Fruit fly (Drosophila melanogaster) whole organism, embryonic: Measurements from ENCODE around the gene MED22.

Experiments used
- Aef1 ChIP-seq: fragments of 200-800 bp; sonication (Bioruptor generic); IDR thresholded peaks from 3 replicates; pipeline ENCODE4 v1.3.6; 2022; ENCODE audit warnings: missing biosample characterization, missing genetic modification characterization
- B-H1 ChIP-seq: fragments of 200-800 bp; sonication (Bioruptor generic); IDR thresholded peaks from 3 replicates; pipeline ENCODE4 v1.3.6; 2022; ENCODE audit warnings: missing biosample characterization, missing genetic modification characterization
- CG11398 ChIP-seq: fragments of 200-800 bp; sonication (Bioruptor generic); optimal IDR thresholded peaks from 2 replicates; lab custom pipeline; 2016; ENCODE audit warnings: missing biosample characterization, missing genetic modification characterization
- CG12071 ChIP-seq: fragments of 200-800 bp; sonication (Bioruptor generic); optimal IDR thresholded peaks from 3 replicates; lab custom pipeline; 2018; ENCODE audit warnings: missing biosample characterization, mild to moderate bottlenecking, missing genetic modification characterization
- CG12769 ChIP-seq: fragments of 200-800 bp; sonication (Bioruptor generic); optimal IDR thresholded peaks from 2 replicates; lab custom pipeline; 2019; ENCODE audit warnings: missing biosample characterization, mild to moderate bottlenecking, missing genetic modification characterization, moderate library complexity
- CG15269 ChIP-seq: fragments of 200-800 bp; sonication (Bioruptor generic); optimal IDR thresholded peaks from 2 replicates; lab custom pipeline; 2018; ENCODE audit warnings: missing biosample characterization, mild to moderate bottlenecking, missing genetic modification characterization, moderate library complexity
- CG18599 ChIP-seq: fragments of 200-800 bp; sonication (Bioruptor generic); optimal IDR thresholded peaks from 3 replicates; lab custom pipeline; 2017; ENCODE audit warnings: missing biosample characterization, missing genetic modification characterization, mild to moderate bottlenecking, moderate library complexity, missing genetic modification reagents
- CG3065 ChIP-seq: fragments of 200-800 bp; sonication (Bioruptor generic); optimal IDR thresholded peaks from 2 replicates; lab custom pipeline; 2016; ENCODE audit warnings: missing biosample characterization, missing genetic modification characterization
- CG3847 ChIP-seq: fragments of 200-800 bp; sonication (Bioruptor generic); IDR thresholded peaks from 2 replicates; pipeline ENCODE4 v1.3.6; 2022; ENCODE audit warnings: missing biosample characterization, missing genetic modification characterization
- CG8290 ChIP-seq, 3 experiments: fragments of 200-800 bp; sonication (Bioruptor generic); optimal IDR thresholded peaks; 2 replicates each; lab custom pipeline; 2016 to 2019; ENCODE audit warnings: missing biosample characterization in 3 of 3, missing genetic modification characterization in 3 of 3, mild to moderate bottlenecking in 2 of 3, moderate library complexity in 1 of 3
- CG8478 ChIP-seq: fragments of >200 bp; optimal IDR thresholded peaks from 2 replicates; lab custom pipeline; 2018
- CG9437 ChIP-seq: fragments of 200-800 bp; sonication (Bioruptor generic); optimal IDR thresholded peaks from 2 replicates; lab custom pipeline; 2018; ENCODE audit warnings: missing biosample characterization, mild to moderate bottlenecking, missing genetic modification characterization
- CG9817 ChIP-seq: fragments of 200-800 bp; sonication (Bioruptor generic); optimal IDR thresholded peaks from 2 replicates; lab custom pipeline; 2018; ENCODE audit warnings: missing biosample characterization, mild to moderate bottlenecking, missing genetic modification characterization, moderate library complexity
- CG9932 ChIP-seq: fragments of 200-800 bp; sonication (Bioruptor generic); IDR thresholded peaks from 2 replicates; pipeline ENCODE4 v1.3.6; 2022; ENCODE audit warnings: missing biosample characterization, missing genetic modification characterization
- CrebB ChIP-seq: fragments of 200-800 bp; sonication (Bioruptor generic); optimal IDR thresholded peaks from 3 replicates; lab custom pipeline; 2018; ENCODE audit warnings: missing biosample characterization, mild to moderate bottlenecking, missing genetic modification characterization
- HmgZ ChIP-seq: fragments of 200-800 bp; sonication (Bioruptor generic); optimal IDR thresholded peaks from 2 replicates; lab custom pipeline; 2018; ENCODE audit warnings: missing biosample characterization, mild to moderate bottlenecking, missing genetic modification characterization
- Hmr ChIP-seq: fragments of 200-800 bp; sonication (Bioruptor generic); optimal IDR thresholded peaks from 3 replicates; lab custom pipeline; 2017; ENCODE audit warnings: mild to moderate bottlenecking, missing biosample characterization, missing genetic modification reagents, missing genetic modification characterization
- MBD-R2 ChIP-seq: fragments of 200-800 bp; sonication (Bioruptor generic); IDR thresholded peaks from 2 replicates; pipeline ENCODE4 v1.3.6; 2022; ENCODE audit warnings: missing biosample characterization, missing genetic modification characterization
- MTF-1 ChIP-seq: fragments of 200-800 bp; sonication (Bioruptor generic); optimal IDR thresholded peaks from 2 replicates; lab custom pipeline; 2018; ENCODE audit warnings: missing biosample characterization, mild to moderate bottlenecking, missing genetic modification characterization, borderline replicate concordance
- Med ChIP-seq: fragments of 200-800 bp; sonication (Bioruptor generic); peaks from one replicate; lab custom pipeline; 2016; ENCODE audit warnings: missing biosample characterization, missing genetic modification characterization, mild to moderate bottlenecking, inconsistent platforms, moderate library complexity
- Meics ChIP-seq: fragments of 200-800 bp; sonication (Bioruptor generic); optimal IDR thresholded peaks from 2 replicates; lab custom pipeline; 2017; ENCODE audit warnings: missing biosample characterization, mild to moderate bottlenecking, missing genetic modification characterization
- Nf-YB ChIP-seq: fragments of 200-800 bp; sonication (Bioruptor generic); optimal IDR thresholded peaks from 3 replicates; lab custom pipeline; 2019; ENCODE audit warnings: missing biosample characterization, mild to moderate bottlenecking, missing genetic modification characterization, moderate library complexity
- Opbp ChIP-seq: fragments of 200-800 bp; sonication (Bioruptor generic); IDR thresholded peaks from 3 replicates; pipeline ENCODE4 v1.3.6; 2022; ENCODE audit warnings: missing biosample characterization, missing genetic modification characterization; ENCODE audit not compliant: partially characterized antibody
- Poxn ChIP-seq: fragments of 200-800 bp; sonication (Bioruptor generic); IDR thresholded peaks from 2 replicates; pipeline ENCODE4 v1.3.6; 2022; ENCODE audit warnings: missing biosample characterization, missing genetic modification characterization
- Xrp1 ChIP-seq: fragments of 200-800 bp; sonication (Bioruptor generic); IDR thresholded peaks from 2 replicates; pipeline ENCODE4 v1.3.6; 2022; ENCODE audit warnings: missing biosample characterization, missing genetic modification characterization
- al ChIP-seq: fragments of 200-800 bp; sonication (Bioruptor generic); IDR thresholded peaks from 2 replicates; pipeline ENCODE4 v1.3.6; 2022; ENCODE audit warnings: missing biosample characterization, missing genetic modification characterization
- bbx ChIP-seq: fragments of 200-800 bp; sonication (Bioruptor generic); IDR thresholded peaks from 2 replicates; pipeline ENCODE4 v1.3.6; 2022; ENCODE audit warnings: missing biosample characterization, missing genetic modification characterization; ENCODE audit not compliant: partially characterized antibody
- chm ChIP-seq: fragments of 200-800 bp; sonication (Bioruptor generic); IDR thresholded peaks from 2 replicates; pipeline ENCODE4 v1.3.6; 2022; ENCODE audit warnings: missing biosample characterization, missing genetic modification characterization
- crc ChIP-seq: fragments of 200-800 bp; sonication (Bioruptor generic); optimal IDR thresholded peaks from 2 replicates; lab custom pipeline; 2016; ENCODE audit warnings: missing biosample characterization, missing genetic modification characterization
- crol ChIP-seq: fragments of 200-800 bp; sonication (Bioruptor generic); IDR thresholded peaks from 2 replicates; pipeline ENCODE4 v1.3.6; 2022; ENCODE audit warnings: missing biosample characterization, missing genetic modification characterization
- dpn ChIP-seq, 2 experiments: fragments of 200-800 bp; sonication (Bioruptor generic); optimal IDR thresholded peaks; 3 replicates each; lab custom pipeline; 2016; ENCODE audit warnings: missing biosample characterization in 2 of 2, missing genetic modification characterization in 2 of 2
- gsb-n ChIP-seq: fragments of 200-800 bp; sonication (Bioruptor generic); optimal IDR thresholded peaks from 3 replicates; lab custom pipeline; 2018; ENCODE audit warnings: missing biosample characterization, mild to moderate bottlenecking, missing genetic modification characterization
- hkb ChIP-seq, 2 experiments: fragments of 200-800 bp in 1 of 2; fragments of >200 bp in 1 of 2; sonication (Bioruptor generic) in 1 of 2; IDR thresholded peaks in 1 of 2; optimal IDR thresholded peaks in 1 of 2; 2 replicates each; pipeline versions ENCODE4 v1.3.6 to Lab custom; 2017 to 2022; ENCODE audit warnings: missing biosample characterization in 1 of 2, missing genetic modification characterization in 1 of 2
- jumu ChIP-seq: fragments of 200-800 bp; sonication (Bioruptor generic); optimal IDR thresholded peaks from 3 replicates; lab custom pipeline; 2016; ENCODE audit warnings: missing biosample characterization, missing genetic modification characterization
- ken ChIP-seq: fragments of 200-800 bp; sonication (Bioruptor generic); IDR thresholded peaks from 3 replicates; pipeline ENCODE4 v1.3.6; 2022; ENCODE audit warnings: missing biosample characterization, missing genetic modification characterization
- lab ChIP-seq: fragments of 200-800 bp; sonication (Bioruptor generic); optimal IDR thresholded peaks from 3 replicates; lab custom pipeline; 2017; ENCODE audit warnings: missing biosample characterization, missing genetic modification characterization, mild to moderate bottlenecking, moderate library complexity, missing genetic modification reagents
- lilli ChIP-seq: fragments of 200-800 bp; sonication (Bioruptor generic); optimal IDR thresholded peaks from 3 replicates; lab custom pipeline; 2016; ENCODE audit warnings: missing biosample characterization, missing genetic modification characterization
- lmd ChIP-seq: fragments of 200-800 bp; sonication (Bioruptor generic); IDR thresholded peaks from 2 replicates; pipeline ENCODE4 v1.3.6; 2022; ENCODE audit warnings: missing biosample characterization, missing genetic modification characterization
- nau ChIP-seq: fragments of 200-800 bp; sonication (Bioruptor generic); optimal IDR thresholded peaks from 3 replicates; lab custom pipeline; 2017; ENCODE audit warnings: missing biosample characterization, mild to moderate bottlenecking, missing genetic modification characterization, missing genetic modification reagents
- pan ChIP-seq, 4 experiments: fragments of >200 bp in 3 of 4; fragments of 200-800 bp in 1 of 4; sonication (Bioruptor generic) in 1 of 4; optimal IDR thresholded peaks in 3 of 4; IDR thresholded peaks in 1 of 4; 2 replicates each; pipeline versions ENCODE4 v1.3.6 to Lab custom; 2017 to 2022; ENCODE audit warnings: missing biosample characterization in 2 of 4, missing genetic modification characterization in 2 of 4, mixed read lengths in 1 of 4
- pros ChIP-seq: fragments of 200-800 bp; sonication (Bioruptor generic); optimal IDR thresholded peaks from 3 replicates; lab custom pipeline; 2019; ENCODE audit warnings: missing biosample characterization, mild to moderate bottlenecking, missing genetic modification characterization, moderate library complexity
- row ChIP-seq: fragments of 200-800 bp; sonication (Bioruptor generic); IDR thresholded peaks from 3 replicates; pipeline ENCODE4 v1.3.6; 2022; ENCODE audit warnings: missing biosample characterization, missing genetic modification characterization
- salm ChIP-seq: fragments of 200-800 bp; sonication (Bioruptor generic); optimal IDR thresholded peaks from 2 replicates; lab custom pipeline; 2018; ENCODE audit warnings: missing biosample characterization, mild to moderate bottlenecking, missing genetic modification characterization
- schlank ChIP-seq: fragments of 200-800 bp; sonication (Bioruptor generic); optimal IDR thresholded peaks from 2 replicates; lab custom pipeline; 2018; ENCODE audit warnings: missing biosample characterization, mild to moderate bottlenecking, missing genetic modification characterization
- shn ChIP-seq: fragments of 200-800 bp; sonication (Bioruptor generic); optimal IDR thresholded peaks from 3 replicates; lab custom pipeline; 2016; ENCODE audit warnings: missing biosample characterization, missing genetic modification characterization
- sob ChIP-seq: fragments of 200-800 bp; sonication (Bioruptor generic); IDR thresholded peaks from 2 replicates; pipeline ENCODE4 v1.3.6; 2022; ENCODE audit warnings: missing biosample characterization, missing genetic modification characterization
- sug ChIP-seq: fragments of 200-800 bp; optimal IDR thresholded peaks from 2 replicates; lab custom pipeline; 2019; ENCODE audit warnings: missing biosample characterization, mild to moderate bottlenecking, missing genetic modification characterization, moderate library complexity
- tgo ChIP-seq: fragments of 200-800 bp; sonication (Bioruptor generic); IDR thresholded peaks from 3 replicates; pipeline ENCODE4 v1.3.6; 2022; ENCODE audit warnings: missing biosample characterization, missing genetic modification characterization
- zf30C ChIP-seq: fragments of 200-800 bp; sonication (Bioruptor generic); optimal IDR thresholded peaks from 3 replicates; lab custom pipeline; 2018; ENCODE audit warnings: missing biosample characterization, mild to moderate bottlenecking, missing genetic modification characterization
- zfh2 ChIP-seq: fragments of 200-800 bp; sonication (Bioruptor generic); optimal IDR thresholded peaks from 2 replicates; lab custom pipeline; 2016; ENCODE audit warnings: missing biosample characterization, missing genetic modification characterization

Gene MED22

dm6 chrX:948285-948556, 20.3 kb downstream of the MED22 start (continued):
- TF ChIP-seq CG11398 (GFP tag; lab: Kevin White, UChicago), result no peak
- peak in 1 of 2 experiments; percentile 21 for TF ChIP-seq dpn (GFP tag; optimal IDR thresholded peaks at IDR 0.05; lab: Kevin White, UChicago)
- no peak for TF ChIP-seq pan (optimal IDR thresholded peaks at IDR 0.05; lab: Kevin White, UChicago)
- TF ChIP-seq pan (GFP tag; optimal IDR thresholded peaks at IDR 0.05 in 1 of 2, IDR thresholded peaks at IDR 0.05 in 1 of 2), result peak in 1 of 2 experiments; percentile 38
- TF ChIP-seq lilli (GFP tag; lab: Kevin White, UChicago), result peak; percentile 4
- TF ChIP-seq hkb (optimal IDR thresholded peaks at IDR 0.05; lab: Kevin White, UChicago), result no peak
- TF ChIP-seq hkb (GFP tag; IDR thresholded peaks at IDR 0.05; lab: Robert Waterston, UW), result 0 out of 2 replicates have a peak, but pooled peaks have one; percentile 32
- TF ChIP-seq Med (GFP tag; lab: Kevin White, UChicago), result peak; percentile 90
- TF ChIP-seq gsb-n, result no peak
- TF ChIP-seq CG9437, result no peak
- peak; percentile 43; the same call in 1 of the 2 replicates for TF ChIP-seq lmd
- TF ChIP-seq CG15269 (tag; lab: Kevin White, UChicago), result peak; percentile 5
- TF ChIP-seq jumu (GFP tag; lab: Kevin White, UChicago), result peak; percentile 6
- peak; percentile 26; the same call in 1 of the 2 replicates for TF ChIP-seq sob (GFP tag; lab: Robert Waterston, UW)
- peak; percentile 72 for TF ChIP-seq CG12769
- TF ChIP-seq MBD-R2 (GFP tag; lab: Robert Waterston, UW), result peak; percentile 20; the same call in 1 of the 2 replicates
- TF ChIP-seq nau (GFP tag; lab: Kevin White, UChicago), result no peak
- TF ChIP-seq B-H1 (GFP tag; lab: Robert Waterston, UW), result no peak
- TF ChIP-seq Aef1 (GFP tag; lab: Robert Waterston, UW), result peak; percentile 50; the same call in 1 of the 3 replicates
- 0 out of 3 replicates have a peak, but pooled peaks have one; percentile 20 for TF ChIP-seq tgo
- TF ChIP-seq Nf-YB (GFP tag; lab: Kevin White, UChicago), result no peak
- peak; percentile 13 for TF ChIP-seq Hmr (GFP tag; lab: Kevin White, UChicago)
- TF ChIP-seq HmgZ (tag; lab: Kevin White, UChicago), result peak; percentile 6
- TF ChIP-seq CG8290 (GFP tag; optimal IDR thresholded peaks at IDR 0.05; lab: Kevin White, UChicago), result no peak
- TF ChIP-seq CG8290 (tag; optimal IDR thresholded peaks at IDR 0.05; lab: Kevin White, UChicago), result peak in 1 of 2 experiments; percentile 74
- peak; percentile 14 for TF ChIP-seq sug
- peak; percentile 75 for TF ChIP-seq CG18599
- no peak for TF ChIP-seq salm (tag; lab: Kevin White, UChicago)
- no peak for TF ChIP-seq CG8478 (lab: Kevin White, UChicago)
- no peak for TF ChIP-seq CrebB (tag; lab: Kevin White, UChicago)
- TF ChIP-seq CG9932 (GFP tag; lab: Robert Waterston, UW), result peak; percentile 50
- TF ChIP-seq al (GFP tag; lab: Robert Waterston, UW), result peak; percentile 53; the same call in 1 of the 2 replicates
- TF ChIP-seq lab (GFP tag; lab: Kevin White, UChicago), result peak; percentile 57
- TF ChIP-seq Xrp1 (GFP tag; lab: Robert Waterston, UW), result no peak
- peak; percentile 73 for TF ChIP-seq row (GFP tag; lab: Robert Waterston, UW)
- no peak for TF ChIP-seq chm (GFP tag; lab: Robert Waterston, UW)
- no peak for TF ChIP-seq pros (GFP tag; lab: Kevin White, UChicago)
- TF ChIP-seq MTF-1 (GFP tag; lab: Kevin White, UChicago), result no peak
- TF ChIP-seq bbx (GFP tag; lab: Robert Waterston, UW), result no peak
- no peak for TF ChIP-seq crol (GFP tag; lab: Robert Waterston, UW)
- peak; percentile 10 for TF ChIP-seq schlank (tag; lab: Kevin White, UChicago)
- peak; percentile 45 for TF ChIP-seq zfh2 (GFP tag; lab: Kevin White, UChicago)
- TF ChIP-seq zf30C (GFP tag; lab: Kevin White, UChicago), result no peak
- no peak for TF ChIP-seq shn (GFP tag; lab: Kevin White, UChicago)
- TF ChIP-seq Opbp, result no peak
- TF ChIP-seq ken (GFP tag; lab: Robert Waterston, UW), result 0 out of 3 replicates have a peak, but pooled peaks have one; percentile 11
- TF ChIP-seq crc (GFP tag; lab: Kevin White, UChicago), result no peak
- TF ChIP-seq CG9817, result peak; percentile 18
- TF ChIP-seq CG3847 (GFP tag; lab: Robert Waterston, UW), result peak; percentile 27; the same call in 1 of the 2 replicates
- TF ChIP-seq CG3065 (GFP tag; lab: Kevin White, UChicago), result no peak
- TF ChIP-seq Meics (GFP tag; lab: Kevin White, UChicago), result peak; percentile 19
- peak; percentile 12 for TF ChIP-seq CG12071 (GFP tag; lab: Kevin White, UChicago)
- no peak for TF ChIP-seq Poxn (GFP tag; lab: Robert Waterston, UW)
